Worm (Caenorhabditis elegans) whole organism, L1 larva: ENCODE data around the gene F47F2.1.

Source experiments
- ets-5 ChIP-seq: fragments of 200-800 bp; sonication (Bioruptor generic); IDR thresholded peaks from 2 replicates; pipeline ENCODE4 v1.3.6; 2022; ENCODE audit warnings: missing genetic modification characterization, missing compliant biosample characterization
- pqm-1 ChIP-seq: sonication (generic microtip); optimal IDR thresholded peaks from 3 replicates; lab custom pipeline; 2017; ENCODE audit warnings: missing biosample characterization, missing genetic modification characterization
- unc-62 ChIP-seq: fragments of 150-350 bp; optimal IDR thresholded peaks from 2 replicates; lab custom pipeline; 2014; ENCODE audit warnings: missing biosample characterization, missing genetic modification reagents, missing genetic modification characterization

DNA sequence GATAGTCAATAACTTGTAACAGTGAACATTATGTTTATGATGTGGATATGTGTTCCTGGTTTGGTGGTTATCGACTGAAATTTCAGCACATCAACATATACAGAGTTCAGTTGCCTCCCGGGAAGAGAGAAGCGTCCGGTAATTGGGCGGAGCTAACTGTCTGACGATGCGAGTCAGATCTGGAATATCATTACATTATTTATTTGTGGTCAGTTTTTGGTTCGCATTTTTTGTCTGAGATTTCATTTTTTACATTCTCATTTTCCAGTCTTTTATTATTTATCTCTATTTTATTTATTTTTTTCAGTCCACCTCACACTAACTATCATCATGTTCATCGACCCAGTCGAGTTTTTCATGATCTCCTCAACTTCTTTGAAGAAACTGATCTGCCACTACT is 47.4 kb downstream of the F47F2.1 start, which contains the start of gene T22B2.1:
- TF ChIP-seq unc-62 (no peak), pqm-1 (tag; lab: Kevin White, UChicago) (no peak), ets-5 (no peak)
